Worm (Caenorhabditis elegans) whole organism, L3 larva: ENCODE results near the gene F14H3.15.

ENCODE experiments used
- R02D3.7 ChIP-seq: fragments of 150-350 bp; optimal IDR thresholded peaks from 2 replicates; lab custom pipeline; 2014; ENCODE audit warnings: missing biosample characterization, missing genetic modification characterization
- ZK546.5 ChIP-seq: sonication (generic microtip); optimal IDR thresholded peaks from 2 replicates; lab custom pipeline; 2017; ENCODE audit warnings: missing biosample characterization, missing genetic modification characterization
- aly-2 ChIP-seq: fragments of 150-350 bp; optimal IDR thresholded peaks from 2 replicates; lab custom pipeline; 2014; ENCODE audit warnings: missing biosample characterization, missing genetic modification characterization
- ama-1 ChIP-seq: fragments of 150-350 bp; optimal IDR thresholded peaks from 2 replicates; lab custom pipeline; 2018
- ceh-16 ChIP-seq: sonication (generic microtip); optimal IDR thresholded peaks from 2 replicates; lab custom pipeline; 2017; ENCODE audit warnings: missing biosample characterization, missing genetic modification characterization
- ceh-28 ChIP-seq: fragments of 150-350 bp; optimal IDR thresholded peaks from 2 replicates; lab custom pipeline; 2014; ENCODE audit warnings: missing biosample characterization, missing genetic modification reagents, missing genetic modification characterization
- ceh-82 ChIP-seq: fragments of 150-350 bp; optimal IDR thresholded peaks from 2 replicates; lab custom pipeline; 2014; ENCODE audit warnings: missing biosample characterization, missing genetic modification characterization
- ceh-9 ChIP-seq: sonication (generic microtip); optimal IDR thresholded peaks from 2 replicates; lab custom pipeline; 2018; ENCODE audit warnings: missing biosample characterization, missing genetic modification characterization
- daf-12 ChIP-seq: fragments of 150-350 bp; optimal IDR thresholded peaks from 2 replicates; lab custom pipeline; 2014; ENCODE audit warnings: missing biosample characterization, missing genetic modification reagents, missing genetic modification characterization
- egl-5 ChIP-seq: fragments of 150-350 bp; optimal IDR thresholded peaks from 2 replicates; lab custom pipeline; 2017; ENCODE audit warnings: missing biosample characterization, missing genetic modification reagents, missing genetic modification characterization, inconsistent platforms
- elt-2 ChIP-seq: sonication (generic microtip); optimal IDR thresholded peaks from 2 replicates; lab custom pipeline; 2016; ENCODE audit warnings: missing genetic modification reagents, mild to moderate bottlenecking, missing genetic modification characterization, missing compliant biosample characterization
- elt-3 ChIP-seq, 3 experiments: fragments of 150-350 bp in 1 of 3; sonication (generic microtip) in 2 of 3; optimal IDR thresholded peaks; 2 replicates in 2 of 3; 4 replicates in 1 of 3; lab custom pipeline; 2014 to 2017; ENCODE audit warnings: missing biosample characterization in 3 of 3, missing genetic modification characterization in 3 of 3
- fkh-10 ChIP-seq: sonication (generic microtip); optimal IDR thresholded peaks from 2 replicates; lab custom pipeline; 2017; ENCODE audit warnings: missing biosample characterization, missing genetic modification reagents, missing genetic modification characterization
- fkh-2 ChIP-seq: fragments of 150-350 bp; optimal IDR thresholded peaks from 2 replicates; lab custom pipeline; 2014; ENCODE audit warnings: missing biosample characterization, missing genetic modification reagents, missing genetic modification characterization
- fos-1 ChIP-seq: fragments of 150-350 bp; optimal IDR thresholded peaks from 2 replicates; lab custom pipeline; 2014; ENCODE audit warnings: missing biosample characterization, missing genetic modification characterization
- hmg-11 ChIP-seq: sonication (generic microtip); optimal IDR thresholded peaks from 2 replicates; lab custom pipeline; 2016; ENCODE audit warnings: missing genetic modification characterization, missing compliant biosample characterization
- jun-1 ChIP-seq: fragments of 150-350 bp; optimal IDR thresholded peaks from 2 replicates; lab custom pipeline; 2014; ENCODE audit warnings: missing biosample characterization, missing genetic modification reagents, missing genetic modification characterization
- lin-39 ChIP-seq: fragments of 150-350 bp; optimal IDR thresholded peaks from 2 replicates; lab custom pipeline; 2018; ENCODE audit warnings: missing biosample characterization, missing genetic modification reagents, missing genetic modification characterization
- mml-1 ChIP-seq: fragments of 150-350 bp; sonication (generic microtip); optimal IDR thresholded peaks from 3 replicates; lab custom pipeline; 2014; ENCODE audit warnings: missing biosample characterization, missing genetic modification characterization
- nfya-1 ChIP-seq: sonication (generic microtip); optimal IDR thresholded peaks from 2 replicates; lab custom pipeline; 2017; ENCODE audit warnings: missing genetic modification characterization, mild to moderate bottlenecking, missing compliant biosample characterization, antibody characterized with exemption, moderate library complexity; ENCODE audit not compliant: insufficient read depth
- nhr-11 ChIP-seq: fragments of 150-350 bp; optimal IDR thresholded peaks from 2 replicates; lab custom pipeline; 2014; ENCODE audit warnings: missing biosample characterization, missing genetic modification characterization
- nhr-23 ChIP-seq: fragments of 150-350 bp; optimal IDR thresholded peaks from 2 replicates; lab custom pipeline; 2014; ENCODE audit warnings: missing biosample characterization, missing genetic modification reagents, missing genetic modification characterization
- nhr-25 ChIP-seq: sonication (generic microtip); optimal IDR thresholded peaks from 2 replicates; lab custom pipeline; 2017; ENCODE audit warnings: missing biosample characterization, missing genetic modification characterization
- nhr-43 ChIP-seq: sonication (generic microtip); optimal IDR thresholded peaks from 2 replicates; lab custom pipeline; 2016; ENCODE audit warnings: mild to moderate bottlenecking, missing genetic modification characterization, missing compliant biosample characterization; ENCODE audit not compliant: poor library complexity, severe bottlenecking
- nhr-67 ChIP-seq: fragments of 150-350 bp; optimal IDR thresholded peaks from 2 replicates; lab custom pipeline; 2014; ENCODE audit warnings: missing biosample characterization, missing genetic modification characterization
- nhr-76 ChIP-seq: fragments of 150-350 bp; sonication (generic microtip); optimal IDR thresholded peaks from 5 replicates; lab custom pipeline; 2014; ENCODE audit warnings: missing biosample characterization, missing genetic modification characterization
- nhr-77 ChIP-seq: fragments of 150-350 bp; optimal IDR thresholded peaks from 2 replicates; lab custom pipeline; 2014; ENCODE audit warnings: missing biosample characterization, missing genetic modification characterization
- pha-4 ChIP-seq: fragments of 150-350 bp; optimal IDR thresholded peaks from 2 replicates; lab custom pipeline; 2014; ENCODE audit warnings: missing biosample characterization, missing genetic modification reagents, missing genetic modification characterization
- pqm-1 ChIP-seq: fragments of 150-350 bp; optimal IDR thresholded peaks from 2 replicates; lab custom pipeline; 2017; ENCODE audit warnings: missing biosample characterization, missing genetic modification characterization, inconsistent platforms
- snpc-4 ChIP-seq: fragments of 150-350 bp; optimal IDR thresholded peaks from 2 replicates; lab custom pipeline; 2014; ENCODE audit warnings: missing biosample characterization, missing genetic modification characterization
- tbx-2 ChIP-seq: sonication (generic microtip); optimal IDR thresholded peaks from 2 replicates; lab custom pipeline; 2016; ENCODE audit warnings: mild to moderate bottlenecking, missing genetic modification characterization, missing compliant biosample characterization
- unc-39 ChIP-seq: sonication (generic microtip); optimal IDR thresholded peaks from 4 replicates; lab custom pipeline; 2017; ENCODE audit warnings: missing biosample characterization, missing genetic modification characterization
- unc-62 ChIP-seq: fragments of 150-350 bp; sonication (generic microtip); optimal IDR thresholded peaks from 4 replicates; lab custom pipeline; 2014; ENCODE audit warnings: missing biosample characterization, missing genetic modification reagents, missing genetic modification characterization
- ztf-11 ChIP-seq: fragments of 150-350 bp; optimal IDR thresholded peaks from 2 replicates; lab custom pipeline; 2014; ENCODE audit warnings: missing biosample characterization, missing genetic modification characterization
- ztf-4 ChIP-seq: fragments of 150-350 bp; optimal IDR thresholded peaks from 2 replicates; lab custom pipeline; 2014; ENCODE audit warnings: missing biosample characterization, missing genetic modification characterization

The F14H3.15 gene

ce11 chrV:16031571-16031970 is 28.5 kb downstream of the F14H3.15 start, which contains the start of gene T10C6.7:
TSS of gene T10C6.7 (minus strand) at chrV:16031713.
- TF ChIP-seq nfya-1 (tag; lab: Kevin White, UChicago) (no peak), fkh-2 (tag; lab: Kevin White, UChicago) (no peak), ceh-16 (tag; lab: Kevin White, UChicago) (no peak), nhr-43 (tag; lab: Kevin White, UChicago) (no peak), nhr-76 (no peak), unc-39 (tag; lab: Kevin White, UChicago) (no peak), snpc-4 (tag; lab: Kevin White, UChicago) (no peak), tbx-2 (tag; lab: Kevin White, UChicago) (no peak), ceh-82 (no peak), elt-3 (tag; optimal IDR thresholded peaks at IDR 0.05; lab: Kevin White, UChicago) (no peak)

- TF ChIP-seq ztf-4 (tag; lab: Kevin White, UChicago), result no peak
- no peak for TF ChIP-seq daf-12
- no peak for TF ChIP-seq unc-62 (GFP tag; lab: Kevin White, UChicago)
- TF ChIP-seq ceh-28, result no peak
- TF ChIP-seq ceh-9 (tag; lab: Kevin White, UChicago), result no peak
- TF ChIP-seq nhr-76, result no peak
- no peak for TF ChIP-seq nhr-23
- no peak for TF ChIP-seq jun-1 (tag; lab: Kevin White, UChicago)
- TF ChIP-seq nhr-67 (tag; lab: Kevin White, UChicago), result no peak
- TF ChIP-seq hmg-11 (tag; lab: Kevin White, UChicago), result no peak
- TF ChIP-seq aly-2 (tag; lab: Kevin White, UChicago), result no peak
These were observed 30.8 kb downstream of the F14H3.15 start for ce11 chrV:16029237-16029636.

- TF ChIP-seq pqm-1 (no peak), nhr-76 (no peak), nhr-11 (tag; lab: Kevin White, UChicago) (no peak), hmg-11 (tag; lab: Kevin White, UChicago) (no peak), lin-39 (tag; lab: Kevin White, UChicago) (no peak), ztf-11 (tag; lab: Kevin White, UChicago) (no peak), pha-4 (tag; lab: Kevin White, UChicago) (no peak), unc-39 (tag; lab: Kevin White, UChicago) (no peak), mml-1 (tag; lab: Kevin White, UChicago) (no peak), ama-1 (lab: Kevin White, UChicago) (no peak), elt-2 (no peak), fkh-10 (GFP tag; lab: Kevin White, UChicago) (no peak), ceh-9 (tag; lab: Kevin White, UChicago) (no peak), ceh-82 (no peak), nhr-25 (no peak), tbx-2 (tag; lab: Kevin White, UChicago) (no peak)
These were observed 35.1 kb downstream of the F14H3.15 start for ce11 chrV:16024917-16025316.

- TF ChIP-seq fos-1 (tag; lab: Kevin White, UChicago) (no peak), elt-3 (tag; optimal IDR thresholded peaks at IDR 0.05; lab: Kevin White, UChicago) (no peak), ztf-4 (tag; lab: Kevin White, UChicago) (no peak), nhr-77 (tag; lab: Kevin White, UChicago) (no peak), nhr-67 (tag; lab: Kevin White, UChicago) (no peak), unc-39 (tag; lab: Kevin White, UChicago) (no peak), tbx-2 (tag; lab: Kevin White, UChicago) (no peak), nhr-43 (tag; lab: Kevin White, UChicago) (no peak), ceh-16 (tag; lab: Kevin White, UChicago) (no peak), nhr-25 (no peak), hmg-11 (tag; lab: Kevin White, UChicago) (no peak), aly-2 (tag; lab: Kevin White, UChicago) (no peak), jun-1 (tag; lab: Kevin White, UChicago) (no peak), lin-39 (tag; lab: Kevin White, UChicago) (no peak), nhr-76 (no peak)
- TF ChIP-seq, all 47 proteins: peak for 0
These were observed 35.7 kb downstream of the F14H3.15 start, which contains the start of gene T10C6.6 for ce11 chrV:16024300-16024699. TSS of gene T10C6.6 (plus strand) at chrV:16024326.

ce11 chrV:16023559-16023958 is 36.5 kb downstream of the F14H3.15 start:
- TF ChIP-seq R02D3.7 (tag; lab: Kevin White, UChicago) (no peak), fos-1 (tag; lab: Kevin White, UChicago) (no peak), ztf-11 (tag; lab: Kevin White, UChicago) (no peak), egl-5 (tag; lab: Kevin White, UChicago) (no peak), ZK546.5 (tag; lab: Kevin White, UChicago) (no peak), ceh-9 (tag; lab: Kevin White, UChicago) (no peak), snpc-4 (tag; lab: Kevin White, UChicago) (no peak), nhr-23 (no peak)
- TF ChIP-seq, all 47 proteins: peak for 0
